Fruit fly (Drosophila melanogaster): Measurements from ENCODE around the gene CG31871.

dm6 chr2L:10684309-10684708 lies 22.4 kb downstream of the CG31871 start, which contains the start of gene CG7299:
- TF ChIP-seq Dif (GFP tag; optimal IDR thresholded peaks at IDR 0.05; ENCODE audit: partially characterized antibody) (no peak), pan (optimal IDR thresholded peaks at IDR 0.05) (no peak)

Data from whole organism, wandering third instar larva.